Fruit fly (Drosophila melanogaster): ENCODE results near the gene CG7675.

DNA sequence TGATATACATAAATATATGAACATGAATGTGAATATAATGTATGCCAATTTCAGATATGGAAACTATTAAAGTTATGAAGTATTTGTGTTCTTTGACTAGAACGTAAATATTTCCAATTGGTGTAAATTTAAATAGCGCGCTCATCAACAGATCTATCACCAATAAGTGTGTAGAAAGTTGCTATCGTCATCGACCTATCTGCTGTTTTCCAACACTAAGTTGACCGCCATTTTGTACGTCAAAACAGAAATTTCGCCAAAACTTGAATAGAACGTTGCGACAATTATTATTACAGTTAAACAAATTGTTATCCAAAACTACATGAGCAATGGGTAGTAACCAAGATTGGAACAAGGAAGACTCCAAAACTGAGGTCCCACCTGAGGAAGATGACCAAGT, 4.6 kb upstream of the CG7675 start, which contains the start of gene cona:
- TF ChIP-seq EcR (GFP tag; optimal IDR thresholded peaks at IDR 0.05) (no peak), D1 (tag; optimal IDR thresholded peaks at IDR 0.05) (no peak), Pif1A (GFP tag; optimal IDR thresholded peaks at IDR 0.05) (no peak), Snoo (tag; optimal IDR thresholded peaks at IDR 0.05) (no peak), CG13204 (GFP tag; optimal IDR thresholded peaks at IDR 0.05) (no peak), CG17806 (tag; optimal IDR thresholded peaks at IDR 0.05) (no peak), CG15710 (tag; optimal IDR thresholded peaks at IDR 0.05) (no peak), CG8301 (tag; optimal IDR thresholded peaks at IDR 0.05) (no peak), Ets98B (GFP tag; IDR thresholded peaks at IDR 0.05) (no peak), CG10348 (GFP tag; IDR thresholded peaks at IDR 0.05) (no peak), CG9948 (tag; optimal IDR thresholded peaks at IDR 0.05) (no peak), CG12605 (GFP tag; IDR thresholded peaks at IDR 0.05) (no peak)
